Worm (Caenorhabditis elegans) whole organism, L2 larva: ENCODE measurements around the gene ZK938.10.

ENCODE experiments used
- ZK546.5 ChIP-seq: sonication (generic microtip); optimal IDR thresholded peaks from 2 replicates; lab custom pipeline; 2017; ENCODE audit warnings: missing biosample characterization, missing genetic modification characterization
- fos-1 ChIP-seq: fragments of 150-350 bp; optimal IDR thresholded peaks from 2 replicates; lab custom pipeline; 2014; ENCODE audit warnings: missing biosample characterization, missing genetic modification characterization
- skn-1 ChIP-seq: sonication (generic microtip); optimal IDR thresholded peaks from 2 replicates; lab custom pipeline; 2017; ENCODE audit warnings: missing biosample characterization, missing genetic modification characterization
- unc-62 ChIP-seq: fragments of 150-350 bp; optimal IDR thresholded peaks from 2 replicates; lab custom pipeline; 2014; ENCODE audit warnings: missing biosample characterization, missing genetic modification reagents, missing genetic modification characterization
- ztf-4 ChIP-seq: fragments of 150-350 bp; optimal IDR thresholded peaks from 2 replicates; lab custom pipeline; 2014; ENCODE audit warnings: missing biosample characterization, missing genetic modification characterization

DNA sequence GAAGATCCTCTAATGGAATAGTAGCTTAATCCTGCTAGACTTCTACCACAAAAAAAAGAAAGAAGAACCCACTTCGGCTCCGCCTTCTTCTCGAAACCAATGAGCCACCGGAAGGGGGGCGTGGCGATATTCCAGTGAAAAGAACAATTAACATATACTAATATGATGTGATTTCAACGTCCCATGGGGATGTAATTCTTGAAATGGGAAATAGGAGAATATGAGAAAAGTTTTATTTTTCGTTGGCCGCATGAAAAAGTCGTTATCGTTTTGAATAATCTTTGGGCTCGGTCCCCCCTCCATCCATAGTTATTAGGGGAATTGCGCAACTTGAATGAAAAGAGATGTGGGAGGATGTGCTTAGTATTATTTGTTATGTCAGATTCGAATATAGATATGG is 49.4 kb upstream of the ZK938.10 start, which contains the start of gene unc-4:
- no peak for TF ChIP-seq unc-62 (GFP tag; lab: Kevin White, UChicago)
- TF ChIP-seq ZK546.5 (tag; lab: Kevin White, UChicago) = no peak
- TF ChIP-seq fos-1 (tag; lab: Kevin White, UChicago) = no peak
- TF ChIP-seq ztf-4 (tag; lab: Kevin White, UChicago) = no peak
- TF ChIP-seq skn-1 (tag; lab: Kevin White, UChicago) = no peak
